Fruit fly (Drosophila melanogaster): ENCODE measurements around the gene CG17715.
"Not testable (repeated sequence)": the region's sequence is repeated elsewhere in the genome, so short reads cannot be mapped to it uniquely, and the experiment has no call there.

CG17715 gene

DNA sequence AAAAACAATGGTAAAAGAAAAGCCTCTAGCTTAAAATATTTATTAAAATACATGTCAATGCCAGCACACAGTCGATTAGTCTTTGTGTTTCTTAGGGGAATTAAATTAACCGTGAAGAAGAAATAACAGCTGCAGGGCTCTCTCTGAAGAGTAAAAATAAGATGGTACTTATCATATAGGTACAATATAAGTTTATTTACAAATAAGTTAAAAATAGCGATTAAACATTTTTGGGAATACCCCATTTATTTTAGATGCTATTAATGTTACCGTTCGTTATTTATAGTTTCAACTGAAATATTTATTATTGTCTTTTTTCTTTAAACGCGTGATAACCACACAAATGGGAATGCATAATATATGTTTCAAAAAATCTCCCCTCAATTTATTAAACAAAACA is at the start of gene CG17715:
Gene CG17715 (plus strand): TSS at position 301 of the 400 bp plus-strand sequence.
- TF ChIP-seq noc (tag; optimal IDR thresholded peaks at IDR 0.05): not testable (repeated sequence)

DNA sequence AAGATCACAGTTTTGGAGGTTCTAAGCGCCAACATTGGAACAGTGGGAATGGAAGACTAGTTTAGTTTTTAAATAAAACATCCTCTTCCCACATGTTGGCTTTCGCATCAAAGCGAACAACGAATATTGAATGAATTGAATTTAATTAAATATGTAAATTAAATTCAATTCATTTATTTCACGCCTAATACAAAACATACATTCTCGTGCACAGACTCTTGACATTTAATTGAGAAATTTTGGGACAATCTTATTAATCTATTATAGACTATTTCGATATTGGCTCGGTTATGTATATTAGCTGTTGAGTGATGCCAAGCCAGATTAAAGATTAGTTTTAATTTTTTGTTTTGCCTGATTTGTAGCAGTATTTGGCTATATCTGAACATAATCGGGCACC is 45.8 kb upstream of the CG17715 start, which contains the start of gene CG40439:
Gene CG40439 (minus strand): TSS at position 8 of the 400 bp plus-strand sequence.
- not testable (repeated sequence) for TF ChIP-seq noc (tag; optimal IDR thresholded peaks at IDR 0.05)
